Worm (Caenorhabditis elegans): ENCODE measurements around the gene crn-5.
A peak's percentile ranks its signal among the peaks of the same experiment; 100 is the strongest.

Gene crn-5

ce11 chrII:10574177-10574576 is 18.4 kb upstream of the crn-5 start:
- TF ChIP-seq unc-30 (tag; optimal IDR thresholded peaks at IDR 0.05), result no peak
- no peak for TF ChIP-seq lin-15B (tag; optimal IDR thresholded peaks at IDR 0.05)
- TF ChIP-seq zip-4 (GFP tag; optimal IDR thresholded peaks at IDR 0.05), result no peak
- no peak for TF ChIP-seq ceh-8 (GFP tag; optimal IDR thresholded peaks at IDR 0.05)
- no peak for TF ChIP-seq xbp-1 (tag; optimal IDR thresholded peaks at IDR 0.05)
- no peak for TF ChIP-seq mdl-1 (tag; optimal IDR thresholded peaks at IDR 0.05)

- no peak for TF ChIP-seq isw-1 (GFP tag; IDR thresholded peaks at IDR 0.05)
- no peak for TF ChIP-seq fkh-10 (GFP tag; optimal IDR thresholded peaks at IDR 0.05)
- no peak for TF ChIP-seq unc-62 (GFP tag; optimal IDR thresholded peaks at IDR 0.05)
- TF ChIP-seq fkh-4 (tag; optimal IDR thresholded peaks at IDR 0.05; ENCODE audit: borderline replicate concordance), result no peak
- no peak for TF ChIP-seq unc-86 (tag; optimal IDR thresholded peaks at IDR 0.05)
- no peak for TF ChIP-seq ceh-82 (tag; optimal IDR thresholded peaks at IDR 0.05)
- TF ChIP-seq blmp-1 (tag; optimal IDR thresholded peaks at IDR 0.05), result peak; percentile 54
- peak; percentile 24 for TF ChIP-seq lin-13 (GFP tag; optimal IDR thresholded peaks at IDR 0.05)
- TF ChIP-seq nhr-71 (tag; optimal IDR thresholded peaks at IDR 0.05), result peak; percentile 39
- no peak for TF ChIP-seq F16B12.6 (tag; optimal IDR thresholded peaks at IDR 0.05)
- TF ChIP-seq efl-3 (GFP tag; optimal IDR thresholded peaks at IDR 0.05), result no peak
- TF ChIP-seq snu-23 (GFP tag; optimal IDR thresholded peaks at IDR 0.05), result peak; percentile 17
- TF ChIP-seq efl-1 (optimal IDR thresholded peaks at IDR 0.05), result peak; percentile 37 to 87
- TF ChIP-seq efl-1 (GFP tag; optimal IDR thresholded peaks at IDR 0.05 in 1 of 2), result peak; percentile 87 to 99
- TF ChIP-seq ama-1 (optimal IDR thresholded peaks at IDR 0.05), result no peak
- TF ChIP-seq lin-15B (tag; optimal IDR thresholded peaks at IDR 0.05), result no peak
- TF ChIP-seq ztf-11 (tag; optimal IDR thresholded peaks at IDR 0.05), result no peak
- TF ChIP-seq lin-35 (GFP tag; optimal IDR thresholded peaks at IDR 0.05), result peak; percentile 73 to 94
- TF ChIP-seq skn-1 (tag; optimal IDR thresholded peaks at IDR 0.05), result peak; percentile 20
- TF ChIP-seq aly-2 (tag; optimal IDR thresholded peaks at IDR 0.05), result no peak
- peak; percentile 41 for TF ChIP-seq rnt-1 (tag; optimal IDR thresholded peaks at IDR 0.05)
- TF ChIP-seq aha-1 (tag; optimal IDR thresholded peaks at IDR 0.05), result no peak
- TF ChIP-seq nhr-47 (tag; optimal IDR thresholded peaks at IDR 0.05), result peak; percentile 38
- no peak for TF ChIP-seq zip-4 (GFP tag; optimal IDR thresholded peaks at IDR 0.05)
- no peak for TF ChIP-seq ceh-63 (GFP tag; optimal IDR thresholded peaks at IDR 0.05)
- TF ChIP-seq elt-3 (tag; optimal IDR thresholded peaks at IDR 0.05), result peak in 1 of 6 experiments; percentile 2
- TF ChIP-seq hpl-2 (GFP tag; optimal IDR thresholded peaks at IDR 0.05), result no peak
- TF ChIP-seq pag-3 (tag; optimal IDR thresholded peaks at IDR 0.05; ENCODE audit: borderline replicate concordance, insufficient read depth), result no peak
- no peak for TF ChIP-seq pqm-1 (tag; optimal IDR thresholded peaks at IDR 0.05)
- TF ChIP-seq unc-98 (GFP tag; IDR thresholded peaks at IDR 0.05), result no peak
- peak; percentile 25 for TF ChIP-seq C16A3.4 (tag; optimal IDR thresholded peaks at IDR 0.05)
- TF ChIP-seq mep-1 (tag; optimal IDR thresholded peaks at IDR 0.05), result peak; percentile 52
- no peak for TF ChIP-seq hlh-17 (GFP tag; optimal IDR thresholded peaks at IDR 0.05; ENCODE audit: borderline replicate concordance)
- no peak for TF ChIP-seq Y116A8C.19 (tag; optimal IDR thresholded peaks at IDR 0.05; ENCODE audit: borderline replicate concordance)
- no peak for TF ChIP-seq unc-30 (tag; optimal IDR thresholded peaks at IDR 0.05)
- no peak for TF ChIP-seq irx-1 (tag; optimal IDR thresholded peaks at IDR 0.05)
- TF ChIP-seq lsy-2 (tag; optimal IDR thresholded peaks at IDR 0.05), result peak; percentile 52 to 86
- peak; percentile 75 to 88 (median 84) for TF ChIP-seq dpl-1 (GFP tag; optimal IDR thresholded peaks at IDR 0.05)
- no peak for TF ChIP-seq ceh-90 (tag; optimal IDR thresholded peaks at IDR 0.05)
- TF ChIP-seq nhr-20 (tag; optimal IDR thresholded peaks at IDR 0.05), result peak; percentile 7
Measured at ce11 chrII:10578843-10579430, 13.6 kb upstream of the crn-5 start, which contains the start of gene rpb-6. Gene rpb-6 (plus strand): TSS chrII:10579380.

Measured in whole organism, L1 larva.